Fruit fly (Drosophila melanogaster) whole organism, wandering third instar larva: ENCODE results near the gene CG32755.

Source experiments
- CG32264 ChIP-seq: fragments of 200-800 bp; sonication (Bioruptor generic); optimal IDR thresholded peaks from 2 replicates; lab custom pipeline; 2016; ENCODE audit warnings: missing biosample characterization, missing genetic modification characterization
- CG9705 ChIP-seq: fragments of 200-800 bp; sonication (Bioruptor generic); optimal IDR thresholded peaks from 2 replicates; lab custom pipeline; 2018; ENCODE audit warnings: missing biosample characterization, mild to moderate bottlenecking, missing genetic modification characterization
- CrebA ChIP-seq: fragments of 200-800 bp; sonication (Bioruptor generic); optimal IDR thresholded peaks from 2 replicates; lab custom pipeline; 2016; ENCODE audit warnings: missing biosample characterization, mild to moderate bottlenecking, missing genetic modification characterization, borderline replicate concordance
- Dfd ChIP-seq: fragments of >200 bp; optimal IDR thresholded peaks from 2 replicates; lab custom pipeline; 2017; ENCODE audit warnings: missing biosample characterization, missing genetic modification characterization
- Dif ChIP-seq: fragments of 200-275, 200-300 bp; sonication (Bioruptor generic); optimal IDR thresholded peaks from 2 replicates; lab custom pipeline; 2018; ENCODE audit warnings: missing biosample characterization, missing genetic modification characterization; ENCODE audit not compliant: partially characterized antibody
- GATAd ChIP-seq: sonication (Bioruptor generic); optimal IDR thresholded peaks from 2 replicates; lab custom pipeline; 2016; ENCODE audit warnings: missing biosample characterization, missing genetic modification characterization
- HLH106 ChIP-seq: fragments of 200-800 bp; optimal IDR thresholded peaks from 3 replicates; lab custom pipeline; 2019; ENCODE audit warnings: missing biosample characterization, mild to moderate bottlenecking, missing genetic modification characterization, moderate library complexity
- Hnf4 ChIP-seq: fragments of 200-800 bp; sonication (Bioruptor generic); optimal IDR thresholded peaks from 2 replicates; lab custom pipeline; 2016; ENCODE audit warnings: missing biosample characterization, mild to moderate bottlenecking, missing genetic modification characterization
- Hr83 ChIP-seq: fragments of 200-300 bp; sonication (Bioruptor generic); optimal IDR thresholded peaks from 2 replicates; lab custom pipeline; 2016; ENCODE audit warnings: missing biosample characterization, mild to moderate bottlenecking, missing genetic modification characterization, moderate library complexity; ENCODE audit not compliant: poor library complexity, severe bottlenecking
- Jra ChIP-seq: sonication (Bioruptor generic); optimal IDR thresholded peaks from 2 replicates; lab custom pipeline; 2016; ENCODE audit warnings: missing biosample characterization, missing genetic modification characterization
- Myc ChIP-seq: fragments of >200 bp; optimal IDR thresholded peaks from 2 replicates; lab custom pipeline; 2017
- N ChIP-seq: fragments of >200 bp; optimal IDR thresholded peaks from 2 replicates; lab custom pipeline; 2018; ENCODE audit warnings: missing biosample characterization, missing external identifiers, missing genetic modification characterization
- OdsH ChIP-seq: fragments of 200-800 bp; sonication (Bioruptor generic); optimal IDR thresholded peaks from 2 replicates; lab custom pipeline; 2016; ENCODE audit warnings: missing biosample characterization, mild to moderate bottlenecking, missing genetic modification characterization
- Rel ChIP-seq, 2 experiments: fragments of 200-800 bp; sonication (Bioruptor generic) in 1 of 2; optimal IDR thresholded peaks; 2 replicates in 1 of 2; 3 replicates in 1 of 2; lab custom pipeline; 2016 to 2019; ENCODE audit warnings: mild to moderate bottlenecking in 2 of 2, missing biosample characterization in 2 of 2, missing genetic modification characterization in 2 of 2, moderate library complexity in 1 of 2
- Sp1 ChIP-seq: fragments of 200-800 bp; sonication (Bioruptor generic); optimal IDR thresholded peaks from 3 replicates; lab custom pipeline; 2019; ENCODE audit warnings: missing biosample characterization, mild to moderate bottlenecking, missing genetic modification characterization, moderate library complexity
- Vsx2 ChIP-seq: fragments of 200-300, 225-300 bp; sonication (Bioruptor generic); optimal IDR thresholded peaks from 2 replicates; lab custom pipeline; 2018; ENCODE audit warnings: missing biosample characterization, missing genetic modification characterization; ENCODE audit not compliant: partially characterized antibody
- br ChIP-seq: fragments of 200-800 bp; sonication (Bioruptor generic); optimal IDR thresholded peaks from 2 replicates; lab custom pipeline; 2016; ENCODE audit warnings: missing biosample characterization, missing genetic modification characterization
- brk ChIP-seq: fragments of 200-800 bp; sonication (Bioruptor generic); optimal IDR thresholded peaks from 2 replicates; lab custom pipeline; 2016; ENCODE audit warnings: missing biosample characterization, mild to moderate bottlenecking, missing genetic modification characterization
- dl ChIP-seq, 2 experiments: fragments of 175-275, 200-275 bp in 1 of 2; fragments of 200-275 bp in 1 of 2; sonication (Bioruptor generic); optimal IDR thresholded peaks; lab custom pipeline; 2018; ENCODE audit warnings: mild to moderate bottlenecking in 2 of 2, missing biosample characterization in 2 of 2, missing genetic modification characterization in 2 of 2, moderate library complexity in 2 of 2; ENCODE audit not compliant: partially characterized antibody in 2 of 2, insufficient read depth in 1 of 2
- dmrt93B ChIP-seq: fragments of 200-800 bp; sonication (Bioruptor generic); optimal IDR thresholded peaks from 2 replicates; lab custom pipeline; 2018; ENCODE audit warnings: missing biosample characterization, mild to moderate bottlenecking, missing genetic modification characterization
- dsf ChIP-seq: sonication (Bioruptor generic); optimal IDR thresholded peaks from 2 replicates; lab custom pipeline; 2016; ENCODE audit warnings: missing biosample characterization, missing genetic modification characterization, borderline replicate concordance
- ey ChIP-seq: fragments of 200-800 bp; sonication (Bioruptor generic); optimal IDR thresholded peaks from 2 replicates; lab custom pipeline; 2016; ENCODE audit warnings: missing biosample characterization, missing genetic modification characterization
- foxo ChIP-seq, 2 experiments: fragments of 200-800 bp; sonication (Bioruptor generic); optimal IDR thresholded peaks; 2 replicates in 1 of 2; 3 replicates in 1 of 2; lab custom pipeline; 2016 to 2017; ENCODE audit warnings: missing biosample characterization in 2 of 2, missing genetic modification characterization in 2 of 2
- fru ChIP-seq: fragments of 200-800 bp; sonication (Bioruptor generic); optimal IDR thresholded peaks from 3 replicates; lab custom pipeline; 2016; ENCODE audit warnings: missing biosample characterization, mild to moderate bottlenecking, missing genetic modification characterization
- h ChIP-seq: fragments of 200-800 bp; sonication (Bioruptor generic); optimal IDR thresholded peaks from 3 replicates; lab custom pipeline; 2016; ENCODE audit warnings: missing biosample characterization, mild to moderate bottlenecking, missing genetic modification characterization
- jim ChIP-seq: fragments of 175-275, 200-325 bp; sonication (Bioruptor generic); optimal IDR thresholded peaks from 2 replicates; lab custom pipeline; 2016; ENCODE audit warnings: missing biosample characterization, mild to moderate bottlenecking, missing genetic modification characterization
- lola ChIP-seq: fragments of >200 bp; optimal IDR thresholded peaks from 2 replicates; lab custom pipeline; 2017; ENCODE audit warnings: missing biosample characterization, missing genetic modification characterization
- pan ChIP-seq: fragments of >200 bp; optimal IDR thresholded peaks from 2 replicates; lab custom pipeline; 2017
- psq ChIP-seq: fragments of 200-800 bp; sonication (Bioruptor generic); optimal IDR thresholded peaks from 3 replicates; lab custom pipeline; 2017; ENCODE audit warnings: missing biosample characterization, mild to moderate bottlenecking, missing genetic modification characterization, moderate library complexity
- sage ChIP-seq: fragments of 200-800 bp; sonication (Bioruptor generic); optimal IDR thresholded peaks from 2 replicates; lab custom pipeline; 2016; ENCODE audit warnings: missing biosample characterization, mild to moderate bottlenecking, missing genetic modification characterization
- sv ChIP-seq: fragments of 200-800 bp; sonication (Bioruptor generic); optimal IDR thresholded peaks from 3 replicates; lab custom pipeline; 2016; ENCODE audit warnings: missing biosample characterization, missing genetic modification characterization
- tai ChIP-seq: sonication (Bioruptor generic); optimal IDR thresholded peaks from 2 replicates; lab custom pipeline; 2016; ENCODE audit warnings: missing biosample characterization, missing genetic modification characterization

Gene CG32755

DNA sequence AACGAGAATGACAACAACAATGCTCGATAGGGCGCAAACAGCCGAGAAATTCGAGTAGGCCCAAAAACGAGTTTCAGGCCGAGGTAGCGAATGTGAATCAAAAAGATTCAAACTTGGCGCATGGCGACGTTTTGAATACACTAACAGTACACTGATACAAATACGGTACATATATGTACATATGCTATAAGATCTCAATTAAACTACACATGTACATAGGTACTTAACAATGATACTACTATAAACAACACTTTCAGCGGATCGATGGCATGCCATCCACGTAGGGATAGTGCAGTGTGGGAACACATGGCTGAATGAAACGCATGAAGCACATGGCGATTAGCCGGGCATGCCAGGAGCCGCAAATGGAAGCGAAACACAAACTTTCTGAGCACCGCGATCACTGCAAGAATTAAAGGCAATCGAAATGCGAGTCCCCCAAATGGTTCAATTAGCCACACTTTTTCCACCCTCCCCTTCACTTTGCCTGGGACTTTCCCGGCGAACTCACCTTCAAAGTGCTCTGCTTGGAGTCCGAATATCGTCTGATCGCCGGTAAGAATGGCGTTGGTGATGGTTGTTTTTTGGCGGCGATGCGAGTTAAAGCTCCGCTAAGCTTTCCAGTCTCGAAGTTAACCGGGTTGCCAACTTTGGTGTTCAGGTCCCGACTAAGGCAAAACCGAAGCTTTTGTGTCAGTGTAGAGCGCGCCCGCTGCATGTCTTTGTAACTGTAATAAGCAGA, 34.1 kb upstream of the CG32755 start (continued):
- no peak for TF ChIP-seq Hnf4
- no peak for TF ChIP-seq Vsx2 (GFP tag; lab: Kevin White, UChicago)
- no peak for TF ChIP-seq sage (GFP tag; lab: Kevin White, UChicago)
- TF ChIP-seq CG9705 (GFP tag; lab: Kevin White, UChicago), result no peak
- TF ChIP-seq sv (GFP tag; lab: Kevin White, UChicago), result no peak
- TF ChIP-seq brk, result no peak
- TF ChIP-seq, all 38 proteins: peak for 7

DNA sequence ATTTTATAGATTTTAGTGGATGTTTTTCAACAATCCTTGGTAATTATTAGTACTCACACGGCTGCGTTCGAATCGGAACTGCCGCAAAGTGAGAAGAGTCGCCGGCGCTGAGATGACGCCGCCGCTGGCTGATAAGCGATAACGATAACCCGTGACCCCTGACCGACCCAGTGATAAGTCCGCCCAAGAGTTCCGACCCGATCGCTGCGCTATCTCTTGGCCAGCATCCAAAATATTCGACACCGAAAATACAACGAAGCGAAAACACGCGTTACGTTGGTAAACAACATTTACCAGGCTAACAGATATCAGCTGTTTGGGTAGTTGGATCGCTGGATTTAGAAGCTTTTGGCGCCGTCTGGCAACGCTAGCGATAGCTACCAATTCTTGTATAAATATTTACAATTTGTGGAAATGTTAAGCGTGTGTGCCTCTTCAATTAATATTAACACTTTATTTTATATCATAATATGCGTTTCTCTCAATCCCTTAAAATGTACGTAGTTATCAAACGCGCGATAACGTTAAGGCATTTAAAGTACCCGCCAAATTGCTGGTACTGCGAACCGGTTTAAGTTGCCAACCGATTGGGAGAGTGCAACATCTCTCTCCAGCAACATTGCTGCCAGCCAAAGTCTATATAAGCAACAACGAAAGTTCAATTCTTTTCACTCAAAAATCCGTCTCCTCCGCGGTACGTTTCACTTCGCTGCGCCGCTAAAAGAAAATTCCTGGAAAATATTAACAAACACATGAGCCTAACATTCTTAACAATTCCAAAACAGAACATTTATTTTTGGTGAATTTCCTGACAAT, 33.3 kb upstream of the CG32755 start, which contains the start of the genes Shmt and CG3726:
Gene Shmt, minus strand, starts transcription at position 304 of the 816 bp plus-strand sequence.
Gene CG3726, plus strand, starts transcription at position 604 of the 816 bp plus-strand sequence.
- TF ChIP-seq Hnf4, result peak; percentile 8
- TF ChIP-seq lola (GFP tag; lab: Kevin White, UChicago), result no peak
- TF ChIP-seq CG32264, result no peak
- no peak for TF ChIP-seq pan (lab: Kevin White, UChicago)
- no peak for TF ChIP-seq Jra (GFP tag; lab: Kevin White, UChicago)
- TF ChIP-seq Dfd (GFP tag; lab: Kevin White, UChicago), result no peak
- TF ChIP-seq ey (GFP tag; lab: Kevin White, UChicago), result no peak
- no peak for TF ChIP-seq dmrt93B (GFP tag; lab: Kevin White, UChicago)
- TF ChIP-seq Sp1 (GFP tag; lab: Kevin White, UChicago), result peak; percentile 20
- no peak for TF ChIP-seq jim (GFP tag; lab: Kevin White, UChicago)
- TF ChIP-seq Hr83 (GFP tag; lab: Kevin White, UChicago), result peak; percentile 3
- no peak for TF ChIP-seq GATAd (GFP tag; lab: Kevin White, UChicago)
- TF ChIP-seq Rel (GFP tag; optimal IDR thresholded peaks at IDR 0.05; lab: Kevin White, UChicago), result peak; percentile 3
- no peak for TF ChIP-seq Rel (tag; optimal IDR thresholded peaks at IDR 0.05; lab: Kevin White, UChicago)
- no peak for TF ChIP-seq CrebA (GFP tag; lab: Kevin White, UChicago)
- TF ChIP-seq tai (GFP tag; lab: Kevin White, UChicago), result no peak
- no peak for TF ChIP-seq foxo (GFP tag; optimal IDR thresholded peaks at IDR 0.05; lab: Kevin White, UChicago)
- TF ChIP-seq Myc (lab: Kevin White, UChicago), result peak; percentile 37
- no peak for TF ChIP-seq dsf (GFP tag; lab: Kevin White, UChicago)
- TF ChIP-seq dl (GFP tag; optimal IDR thresholded peaks at IDR 0.05; lab: Kevin White, UChicago; ENCODE audit: insufficient read depth in 1 of 2, partially characterized antibody in 2 of 2), result no peak
- TF ChIP-seq N (GFP tag; lab: Kevin White, UChicago), result no peak
- no peak for TF ChIP-seq sage (GFP tag; lab: Kevin White, UChicago)
- TF ChIP-seq Dif (GFP tag; lab: Kevin White, UChicago), result peak; percentile 30
- peak; percentile 30 for TF ChIP-seq h (GFP tag; lab: Kevin White, UChicago)
- no peak for TF ChIP-seq OdsH (GFP tag; lab: Kevin White, UChicago)
- no peak for TF ChIP-seq brk
- no peak for TF ChIP-seq br (GFP tag; lab: Kevin White, UChicago)
- TF ChIP-seq HLH106 (tag; lab: Kevin White, UChicago), result no peak
- TF ChIP-seq fru (GFP tag; lab: Kevin White, UChicago), result no peak
- TF ChIP-seq, all 38 proteins: peak for 7

- TF ChIP-seq dmrt93B (GFP tag; lab: Kevin White, UChicago) (no peak), br (GFP tag; lab: Kevin White, UChicago) (no peak), Sp1 (GFP tag; lab: Kevin White, UChicago) (peak; percentile 23), psq (GFP tag; lab: Kevin White, UChicago) (peak; percentile 70), brk (peak; percentile 14)
Observed at dm6 chrX:5917310-5917988, 32.6 kb upstream of the CG32755 start.
